Worm (Caenorhabditis elegans): ENCODE measurements around the gene fbxc-53.

Gene fbxc-53

DNA sequence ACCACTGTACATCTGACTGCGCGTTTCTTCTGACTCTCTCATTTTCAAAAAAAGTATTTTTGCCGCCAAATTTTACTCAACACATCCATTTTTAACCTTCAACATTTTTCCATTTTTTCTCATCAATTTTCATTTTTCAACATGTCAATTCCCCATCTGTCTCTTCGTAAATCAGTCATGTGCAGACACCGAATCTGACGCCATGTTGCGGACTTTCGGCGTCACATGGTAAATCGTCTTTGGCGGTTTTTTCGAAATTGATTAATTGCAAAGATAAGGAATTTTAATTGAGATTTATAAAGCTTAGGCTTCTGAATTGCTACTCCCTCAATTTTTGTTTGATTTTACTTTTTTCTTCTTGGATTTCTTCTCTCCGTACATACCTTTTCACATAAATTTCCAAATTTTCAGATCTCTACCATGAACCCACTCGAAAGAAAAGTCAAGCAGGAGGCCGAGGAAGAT is 28.3 kb upstream of the fbxc-53 start, which contains the start of gene F19B10.1:
TSS of gene F19B10.1 (plus strand) at position 415 of the 465 bp plus-strand sequence.
- TF ChIP-seq tlf-1 (GFP tag; optimal IDR thresholded peaks at IDR 0.05) = no peak
- TF ChIP-seq atf-7 (tag; optimal IDR thresholded peaks at IDR 0.05) = no peak
- TF ChIP-seq ztf-3 (GFP tag; optimal IDR thresholded peaks at IDR 0.05) = no peak
- no peak for TF ChIP-seq hlh-12 (tag; optimal IDR thresholded peaks at IDR 0.05)
- 0 out of 2 replicates have a peak, but pooled peaks have one; percentile 44 for TF ChIP-seq dox-1 (GFP tag; IDR thresholded peaks at IDR 0.05)
- TF ChIP-seq mcd-1 (GFP tag; IDR thresholded peaks at IDR 0.05) = peak; percentile 66; the same call in 1 of the 2 replicates
- TF ChIP-seq attf-5 (GFP tag; optimal IDR thresholded peaks at IDR 0.05) = peak; percentile 66
- TF ChIP-seq xnd-1 (tag; optimal IDR thresholded peaks at IDR 0.05) = no peak
- peak; percentile 60 for TF ChIP-seq dpl-1 (GFP tag; optimal IDR thresholded peaks at IDR 0.05)
- TF ChIP-seq Y53G8AR.9 (GFP tag; conservative IDR thresholded peaks at IDR 0.05) = 0 out of 2 replicates have a peak, but pooled peaks have one; percentile 31
- TF ChIP-seq snpc-4 (GFP tag; optimal IDR thresholded peaks at IDR 0.05) = no peak
- TF ChIP-seq snpc-4 (tag; optimal IDR thresholded peaks at IDR 0.05) = peak in 1 of 4 experiments; percentile 62
- no peak for TF ChIP-seq egrh-3 (GFP tag; IDR thresholded peaks at IDR 0.05)
- no peak for TF ChIP-seq repo-1 (tag; optimal IDR thresholded peaks at IDR 0.05)
- peak; percentile 18 for TF ChIP-seq F23B12.7 (tag; optimal IDR thresholded peaks at IDR 0.05; ENCODE audit: insufficient read depth)
- TF ChIP-seq aptf-2 (GFP tag; conservative IDR thresholded peaks at IDR 0.05) = no peak
- TF ChIP-seq lin-35 (GFP tag; optimal IDR thresholded peaks at IDR 0.05) = peak in 1 of 3 experiments; percentile 92
- TF ChIP-seq tbp1 (GFP tag; optimal IDR thresholded peaks at IDR 0.05) = peak; percentile 37
- TF ChIP-seq lin-54 (GFP tag; optimal IDR thresholded peaks at IDR 0.05) = peak; percentile 80
- TF ChIP-seq lin-40 (tag; optimal IDR thresholded peaks at IDR 0.05) = no peak
- TF ChIP-seq Y56A3A.18 (GFP tag; IDR thresholded peaks at IDR 0.05) = no peak
- TF ChIP-seq ZK185.1 (tag; optimal IDR thresholded peaks at IDR 0.05; ENCODE audit: poor library complexity, severe bottlenecking) = no peak
- no peak for TF ChIP-seq madf-3 (GFP tag; IDR thresholded peaks at IDR 0.05)
- TF ChIP-seq nfyb-1 (GFP tag; IDR thresholded peaks at IDR 0.05) = peak; percentile 71; the same call in 1 of the 2 replicates
- TF ChIP-seq efl-1 (GFP tag; optimal IDR thresholded peaks at IDR 0.05) = peak; percentile 33
- no peak for TF ChIP-seq let-607 (tag; optimal IDR thresholded peaks at IDR 0.05)
- no peak for TF ChIP-seq T26A5.8 (tag; optimal IDR thresholded peaks at IDR 0.05)
- peak; percentile 61 for TF ChIP-seq nhr-80 (tag; optimal IDR thresholded peaks at IDR 0.05)

DNA sequence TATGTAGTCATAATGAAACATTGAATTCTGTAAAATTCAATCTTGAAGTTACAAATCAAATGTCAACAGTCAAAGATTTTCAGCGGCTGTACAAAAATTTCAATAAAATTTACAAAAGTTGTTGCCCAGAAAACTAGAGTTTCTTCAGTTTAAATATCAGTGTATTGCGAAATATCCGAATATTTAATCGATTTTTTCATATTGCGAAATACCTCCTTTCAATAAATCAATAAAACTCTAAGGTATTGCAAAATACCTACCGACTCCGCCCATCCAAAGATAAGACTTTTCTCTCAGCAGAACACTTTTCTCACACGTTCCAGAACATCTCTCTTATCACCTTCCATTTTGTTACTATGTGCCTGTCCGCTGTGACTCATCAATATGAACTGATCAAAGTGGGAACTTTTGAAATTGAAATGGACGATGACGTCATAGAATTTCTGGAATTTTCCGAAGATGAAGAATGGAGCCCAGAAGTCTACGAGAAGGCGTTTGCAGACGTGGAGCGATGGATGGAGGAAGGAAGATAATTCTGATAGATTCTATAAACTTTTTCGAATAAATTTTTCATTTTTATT is 26.5 kb upstream of the fbxc-53 start:
- TF ChIP-seq atf-7 (tag; optimal IDR thresholded peaks at IDR 0.05) (peak; percentile 64), nhr-80 (tag; optimal IDR thresholded peaks at IDR 0.05) (peak; percentile 4), nfyb-1 (GFP tag; IDR thresholded peaks at IDR 0.05) (0 out of 2 replicates have a peak, but pooled peaks have one; percentile 55), cebp-1 (GFP tag; IDR thresholded peaks at IDR 0.05) (peak; percentile 95), cebp-1 (tag; optimal IDR thresholded peaks at IDR 0.05) (peak; percentile 99), die-1 (tag; optimal IDR thresholded peaks at IDR 0.05) (no peak), lag-1 (GFP tag; IDR thresholded peaks at IDR 0.05) (no peak)

DNA sequence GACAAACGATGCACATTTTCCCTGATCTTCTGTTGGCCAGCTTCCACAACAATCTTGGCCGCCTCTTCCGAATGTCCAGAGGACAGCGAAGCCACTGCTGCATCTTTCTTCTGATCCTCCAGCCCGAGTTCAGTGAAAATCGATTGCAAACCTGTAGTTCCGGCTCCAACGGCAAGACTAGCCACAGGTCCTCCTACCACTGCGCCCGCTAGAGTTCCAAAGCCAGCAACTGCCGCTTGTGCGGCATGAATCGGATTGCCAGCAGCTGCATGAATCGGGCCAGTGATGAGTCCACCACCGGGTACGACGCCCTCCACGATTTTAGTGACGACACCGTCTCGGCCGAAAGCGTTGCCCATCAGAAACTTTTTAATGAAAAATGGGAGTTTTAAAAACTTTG is 22.8 kb upstream of the fbxc-53 start, which contains the start of gene ifas-1:
TSS of gene ifas-1 (minus strand) at position 387 of the 400 bp plus-strand sequence.
- no peak for TF ChIP-seq tbx-9 (tag; optimal IDR thresholded peaks at IDR 0.05; ENCODE audit: borderline replicate concordance)
- TF ChIP-seq zfh-2 (GFP tag; conservative IDR thresholded peaks at IDR 0.05) = peak; percentile 73
- no peak for TF ChIP-seq pbrm-1 (GFP tag; IDR thresholded peaks at IDR 0.05)
- TF ChIP-seq K11D2.4 (GFP tag; IDR thresholded peaks at IDR 0.05) = 0 out of 2 replicates have a peak, but pooled peaks have one; percentile 30
- TF ChIP-seq egrh-3 (GFP tag; IDR thresholded peaks at IDR 0.05) = peak; percentile 27; the same call in 1 of the 2 replicates
- TF ChIP-seq ceh-58 (GFP tag; IDR thresholded peaks at IDR 0.05) = 0 out of 2 replicates have a peak, but pooled peaks have one; percentile 21
